Worm (Caenorhabditis elegans): ENCODE measurements around the gene F01D5.7.

- no peak for TF ChIP-seq mdl-1 (tag; optimal IDR thresholded peaks at IDR 0.05)
- TF ChIP-seq nhr-77 (tag; optimal IDR thresholded peaks at IDR 0.05): no peak
- TF ChIP-seq mep-1 (tag; optimal IDR thresholded peaks at IDR 0.05): no peak
- no peak for TF ChIP-seq lsy-2 (tag; optimal IDR thresholded peaks at IDR 0.05)
- no peak for TF ChIP-seq egl-27 (tag; optimal IDR thresholded peaks at IDR 0.05)
- no peak for TF ChIP-seq ama-1 (optimal IDR thresholded peaks at IDR 0.05)
- no peak for TF ChIP-seq ztf-11 (tag; optimal IDR thresholded peaks at IDR 0.05)
These were observed 6.2 kb downstream of the F01D5.7 start for ce11 chrII:14014637-14015036.

Measured in whole organism, L1 larva.